Worm (Caenorhabditis elegans): Measurements from ENCODE around the gene arx-2.

The arx-2 gene

ce11 chrV:10355773-10356335 is 17.7 kb upstream of the arx-2 start, which contains the start of gene sluh-7 (continued):
- TF ChIP-seq isw-1 (GFP tag; IDR thresholded peaks at IDR 0.05) (peak; percentile 82), irx-1 (tag; optimal IDR thresholded peaks at IDR 0.05) (peak; percentile 95), ztf-4 (tag; optimal IDR thresholded peaks at IDR 0.05) (no peak), efl-3 (GFP tag; optimal IDR thresholded peaks at IDR 0.05) (peak; percentile 11), mep-1 (tag; optimal IDR thresholded peaks at IDR 0.05) (peak; percentile 93), egl-27 (tag; optimal IDR thresholded peaks at IDR 0.05) (no peak), fkh-10 (GFP tag; optimal IDR thresholded peaks at IDR 0.05) (no peak), nhr-71 (tag; optimal IDR thresholded peaks at IDR 0.05) (peak; percentile 94), aha-1 (tag; optimal IDR thresholded peaks at IDR 0.05) (no peak), tlp-1 (tag; optimal IDR thresholded peaks at IDR 0.05) (no peak), lin-13 (GFP tag; optimal IDR thresholded peaks at IDR 0.05) (peak; percentile 72), nhr-76 (tag; optimal IDR thresholded peaks at IDR 0.05) (no peak), fkh-8 (tag; optimal IDR thresholded peaks at IDR 0.05) (peak; percentile 78), aly-2 (tag; optimal IDR thresholded peaks at IDR 0.05) (peak; percentile 24), lin-15B (tag; optimal IDR thresholded peaks at IDR 0.05) (peak; percentile 79), blmp-1 (tag; optimal IDR thresholded peaks at IDR 0.05) (peak; percentile 77), lin-35 (GFP tag; optimal IDR thresholded peaks at IDR 0.05) (peak; percentile 94 to 97), nhr-12 (tag; optimal IDR thresholded peaks at IDR 0.05) (no peak), nhr-237 (tag; optimal IDR thresholded peaks at IDR 0.05) (peak; percentile 41), ama-1 (optimal IDR thresholded peaks at IDR 0.05) (no peak), ets-5 (GFP tag; IDR thresholded peaks at IDR 0.05) (no peak), grh-1 (GFP tag; IDR thresholded peaks at IDR 0.05) (peak; percentile 67), tbx-2 (tag; optimal IDR thresholded peaks at IDR 0.05) (peak; percentile 91), vab-15 (tag; optimal IDR thresholded peaks at IDR 0.05) (peak; percentile 60), nhr-20 (tag; optimal IDR thresholded peaks at IDR 0.05) (peak; percentile 88), nhr-11 (tag; optimal IDR thresholded peaks at IDR 0.05) (peak; percentile 28), nhr-47 (tag; optimal IDR thresholded peaks at IDR 0.05) (peak; percentile 93), nhr-28 (tag; optimal IDR thresholded peaks at IDR 0.05) (no peak), skn-1 (tag; optimal IDR thresholded peaks at IDR 0.05) (peak; percentile 73), hlh-17 (GFP tag; optimal IDR thresholded peaks at IDR 0.05; ENCODE audit: borderline replicate concordance) (no peak), C34B4.2 (tag; optimal IDR thresholded peaks at IDR 0.05) (no peak), sox-4 (tag; optimal IDR thresholded peaks at IDR 0.05) (peak; percentile 90), elt-2 (tag; optimal IDR thresholded peaks at IDR 0.05) (peak; percentile 65), ceh-82 (tag; optimal IDR thresholded peaks at IDR 0.05) (peak; percentile 69 to 78 (median 74)), lir-3 (tag; optimal IDR thresholded peaks at IDR 0.05; ENCODE audit: poor library complexity) (peak; percentile 97), lin-39 (tag; optimal IDR thresholded peaks at IDR 0.05) (peak; percentile 65), ces-1 (GFP tag; optimal IDR thresholded peaks at IDR 0.05) (no peak), ceh-90 (tag; optimal IDR thresholded peaks at IDR 0.05) (peak; percentile 96), fkh-4 (tag; optimal IDR thresholded peaks at IDR 0.05; ENCODE audit: borderline replicate concordance) (peak; percentile 95), ceh-63 (GFP tag; optimal IDR thresholded peaks at IDR 0.05) (no peak), Y116A8C.19 (tag; optimal IDR thresholded peaks at IDR 0.05; ENCODE audit: borderline replicate concordance) (peak; percentile 77), snu-23 (GFP tag; optimal IDR thresholded peaks at IDR 0.05) (peak; percentile 87), pqm-1 (tag; optimal IDR thresholded peaks at IDR 0.05) (no peak), zip-4 (GFP tag; optimal IDR thresholded peaks at IDR 0.05) (peak; percentile 20), dpl-1 (GFP tag; optimal IDR thresholded peaks at IDR 0.05) (peak; percentile 91 to 96 (median 94)), sup-37 (GFP tag; optimal IDR thresholded peaks at IDR 0.05) (peak; percentile 63), C16A3.4 (tag; optimal IDR thresholded peaks at IDR 0.05) (peak; percentile 62), C04F5.9 (tag; optimal IDR thresholded peaks at IDR 0.05) (peak; percentile 79), hlh-4 (tag; optimal IDR thresholded peaks at IDR 0.05) (peak; percentile 3), swsn-7 (tag; optimal IDR thresholded peaks at IDR 0.05) (peak; percentile 84), unc-30 (tag; optimal IDR thresholded peaks at IDR 0.05) (peak; percentile 22), nhr-90 (tag; optimal IDR thresholded peaks at IDR 0.05; ENCODE audit: poor library complexity) (peak; percentile 97), pax-3 (tag; optimal IDR thresholded peaks at IDR 0.05) (peak; percentile 84)

Data from whole organism, L1 larva.